Worm (Caenorhabditis elegans) whole organism, early embryonic: ENCODE data around the gene dis-3.

Source experiments
- B0310.2 ChIP-seq: sonication (generic microtip); optimal IDR thresholded peaks from 2 replicates; lab custom pipeline; 2016; ENCODE audit warnings: mild to moderate bottlenecking, missing genetic modification characterization, missing compliant biosample characterization
- F13C5.2 ChIP-seq: sonication (generic microtip); optimal IDR thresholded peaks from 2 replicates; lab custom pipeline; 2017; ENCODE audit warnings: mild to moderate bottlenecking, missing genetic modification characterization, inconsistent platforms, missing compliant biosample characterization
- aly-1 ChIP-seq: sonication (generic microtip); optimal IDR thresholded peaks from 2 replicates; lab custom pipeline; 2016; ENCODE audit warnings: missing genetic modification characterization, missing compliant biosample characterization
- ama-1 ChIP-seq: fragments of 150-350 bp; optimal IDR thresholded peaks from 2 replicates; lab custom pipeline; 2014
- ceh-13 ChIP-seq: fragments of 200-800 bp; sonication (Bioruptor generic); optimal IDR thresholded peaks from 2 replicates; lab custom pipeline; 2018; ENCODE audit warnings: mild to moderate bottlenecking, missing genetic modification characterization, missing compliant biosample characterization
- ceh-36 ChIP-seq: sonication (generic microtip); optimal IDR thresholded peaks from 2 replicates; lab custom pipeline; 2016; ENCODE audit warnings: missing genetic modification characterization, inconsistent platforms, missing compliant biosample characterization
- ets-7 ChIP-seq: sonication (generic microtip); optimal IDR thresholded peaks from 2 replicates; lab custom pipeline; 2016; ENCODE audit warnings: missing genotype, missing genetic modification characterization, missing compliant biosample characterization
- flt-1 ChIP-seq: fragments of 200-800 bp; sonication (Bioruptor generic); IDR thresholded peaks from 2 replicates; pipeline ENCODE4 v1.3.6; 2022; ENCODE audit warnings: missing genetic modification characterization, missing compliant biosample characterization
- hmbx-1 ChIP-seq: sonication (generic microtip); optimal IDR thresholded peaks from 2 replicates; lab custom pipeline; 2016; ENCODE audit warnings: mild to moderate bottlenecking, missing genetic modification characterization, missing compliant biosample characterization
- hmg-4 ChIP-seq: fragments of 200-800 bp; sonication (Bioruptor generic); optimal IDR thresholded peaks from 2 replicates; lab custom pipeline; 2018; ENCODE audit warnings: mild to moderate bottlenecking, missing genetic modification characterization, missing compliant biosample characterization
- hnd-1 ChIP-seq: sonication (generic microtip); optimal IDR thresholded peaks from 2 replicates; lab custom pipeline; 2016; ENCODE audit warnings: missing genetic modification characterization, missing compliant biosample characterization
- pes-1 ChIP-seq: fragments of 200-800 bp; sonication (Bioruptor generic); IDR thresholded peaks from 2 replicates; pipeline ENCODE4 v1.3.6; 2022; ENCODE audit warnings: missing genetic modification reagents, missing genetic modification characterization, missing compliant biosample characterization
- scrt-1 ChIP-seq: fragments of 200-800 bp; sonication (Bioruptor generic); IDR thresholded peaks from 2 replicates; pipeline ENCODE4 v1.3.6; 2022; ENCODE audit warnings: missing genetic modification characterization, missing compliant biosample characterization
- sea-1 ChIP-seq: fragments of 200-800 bp; sonication (Bioruptor generic); conservative IDR thresholded peaks from 2 replicates; pipeline ENCODE4 v1.3.6; 2022; ENCODE audit warnings: missing genetic modification characterization, missing compliant biosample characterization
- tbx-11 ChIP-seq: fragments of 200-800 bp; sonication (Bioruptor generic); IDR thresholded peaks from 2 replicates; pipeline ENCODE4 v1.3.6; 2022; ENCODE audit warnings: missing genetic modification characterization, missing compliant biosample characterization
- tbx-37 ChIP-seq: fragments of 200-800 bp; sonication (Bioruptor generic); conservative IDR thresholded peaks from 2 replicates; pipeline ENCODE4 v1.3.6; 2022; ENCODE audit warnings: missing genetic modification reagents, missing genetic modification characterization, missing compliant biosample characterization
- tra-4 ChIP-seq: sonication (generic microtip); optimal IDR thresholded peaks from 2 replicates; lab custom pipeline; 2017; ENCODE audit warnings: missing genetic modification characterization, missing compliant biosample characterization

dis-3 gene

DNA sequence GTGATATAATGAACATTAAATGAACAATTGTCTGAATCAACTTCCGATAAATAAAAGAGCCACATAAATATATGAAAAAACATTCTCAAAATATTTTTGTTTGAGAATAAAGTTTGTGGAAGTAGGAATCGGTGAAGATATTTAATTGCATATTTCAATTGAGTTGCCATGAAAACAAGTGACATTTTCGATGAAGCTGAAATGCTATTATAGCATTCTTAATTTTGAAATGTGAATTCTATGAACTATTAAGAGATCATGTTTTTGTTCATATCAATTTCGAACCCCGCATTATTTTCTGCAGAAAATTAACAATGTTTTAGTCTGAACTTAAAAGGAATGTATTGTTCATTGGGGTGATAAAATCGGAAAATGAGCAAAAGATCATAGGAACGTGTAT lies 25.2 kb downstream of the dis-3 start, which contains the start of gene irld-21:
Gene irld-21 (minus strand): TSS at position 101 of the 400 bp plus-strand sequence.
- TF ChIP-seq tra-4 (tag; lab: Kevin White, UChicago) = no peak
- no peak for TF ChIP-seq pes-1 (GFP tag; lab: Robert Waterston, UW)
- no peak for TF ChIP-seq ets-7 (tag; lab: Kevin White, UChicago)
- TF ChIP-seq ama-1 (lab: Kevin White, UChicago) = no peak
- TF ChIP-seq aly-1 = no peak

- no peak for TF ChIP-seq pes-1 (GFP tag; lab: Robert Waterston, UW)
- no peak for TF ChIP-seq B0310.2 (tag; lab: Kevin White, UChicago)
- TF ChIP-seq hmg-4 = no peak
- no peak for TF ChIP-seq tbx-37 (GFP tag; lab: Robert Waterston, UW)
Observed at ce11 chrIV:10126544-10126943, 29.5 kb downstream of the dis-3 start, which contains the start of gene ctf-18. Gene ctf-18, minus strand, starts transcription at chrIV:10126644.

- TF ChIP-seq ets-7 (tag; lab: Kevin White, UChicago) (no peak), sea-1 (GFP tag; lab: Robert Waterston, UW) (no peak)
Observed at ce11 chrIV:10128446-10128845, 31.4 kb downstream of the dis-3 start.

DNA sequence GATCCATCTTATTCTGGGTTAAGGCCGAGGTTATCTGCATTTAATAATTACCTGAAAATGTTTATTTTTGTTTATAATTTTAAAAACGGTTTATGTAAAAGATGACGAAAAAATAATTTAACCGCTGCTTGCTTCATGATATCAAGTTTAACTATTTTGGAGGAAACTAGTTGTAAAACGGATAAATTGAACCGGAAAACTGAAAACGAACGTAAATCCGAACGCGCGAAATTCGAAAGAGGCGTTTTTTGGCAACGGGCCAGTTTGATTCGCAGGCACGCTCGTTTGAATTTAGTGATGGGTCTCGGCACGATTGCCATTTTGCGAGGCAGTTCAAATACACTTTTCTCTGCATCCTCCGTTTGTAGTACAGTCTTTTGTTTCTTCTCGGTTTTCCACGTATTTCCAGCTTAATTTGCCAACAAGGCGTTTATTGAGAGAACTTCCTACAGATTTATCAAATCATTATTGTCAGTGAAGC lies 31.9 kb downstream of the dis-3 start, which contains the start of the genes gtbp-1 and K08F4.3:
Gene gtbp-1 (minus strand): TSS at position 51 of the 481 bp plus-strand sequence.
Gene K08F4.3 (plus strand): TSS at position 352 of the 481 bp plus-strand sequence.
- TF ChIP-seq B0310.2 (tag; lab: Kevin White, UChicago) = no peak
- no peak for TF ChIP-seq hmg-4
- TF ChIP-seq tbx-11 (GFP tag; lab: Robert Waterston, UW) = no peak
- no peak for TF ChIP-seq tra-4 (tag; lab: Kevin White, UChicago)
- no peak for TF ChIP-seq pes-1 (GFP tag; lab: Robert Waterston, UW)
- TF ChIP-seq hnd-1 (tag; lab: Kevin White, UChicago) = no peak
- no peak for TF ChIP-seq ceh-36
- TF ChIP-seq ets-7 (tag; lab: Kevin White, UChicago) = no peak
- TF ChIP-seq scrt-1 (GFP tag; lab: Robert Waterston, UW) = no peak
- TF ChIP-seq sea-1 (GFP tag; lab: Robert Waterston, UW) = no peak
- no peak for TF ChIP-seq ceh-13 (GFP tag; lab: Kevin White, UChicago)
- TF ChIP-seq flt-1 (GFP tag; lab: Robert Waterston, UW) = no peak
- TF ChIP-seq tbx-37 (GFP tag; lab: Robert Waterston, UW) = no peak
- TF ChIP-seq hmbx-1 (tag; lab: Kevin White, UChicago) = no peak

ce11 chrIV:10129957-10130356 lies 33.0 kb downstream of the dis-3 start, which contains the start of gene glt-3:
Gene glt-3, plus strand, starts transcription at chrIV:10130257.
- TF ChIP-seq B0310.2 (tag; lab: Kevin White, UChicago) = no peak
- no peak for TF ChIP-seq tbx-37 (GFP tag; lab: Robert Waterston, UW)
- TF ChIP-seq tbx-11 (GFP tag; lab: Robert Waterston, UW) = no peak
- TF ChIP-seq ama-1 (lab: Kevin White, UChicago) = no peak

DNA sequence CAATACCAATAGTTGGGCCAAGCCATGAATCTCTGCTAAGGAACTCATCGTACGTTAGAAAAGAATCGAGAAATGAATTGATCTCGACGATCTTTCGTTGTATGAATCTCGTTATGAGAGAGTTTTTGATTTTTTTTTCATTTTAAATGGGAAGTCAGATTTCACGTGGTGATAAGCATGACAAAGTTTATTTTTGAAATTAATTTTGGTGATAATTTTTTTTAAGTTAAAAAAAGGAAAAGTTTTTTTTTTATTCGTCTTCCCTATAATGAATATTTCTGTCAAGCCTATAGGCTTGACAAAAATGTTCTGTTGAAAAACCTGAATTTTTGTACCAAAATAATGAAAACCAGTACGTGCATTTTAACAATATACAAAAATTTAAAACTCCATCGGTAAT lies 38.8 kb downstream of the dis-3 start, which contains the start of gene K08F4.5:
Gene K08F4.5 (minus strand): TSS at position 101 of the 400 bp plus-strand sequence.
- TF ChIP-seq hmg-4 = no peak
- TF ChIP-seq tbx-37 (GFP tag; lab: Robert Waterston, UW) = no peak
- TF ChIP-seq flt-1 (GFP tag; lab: Robert Waterston, UW) = no peak
- TF ChIP-seq ceh-13 (GFP tag; lab: Kevin White, UChicago) = no peak

ce11 chrIV:10137804-10138203 lies 40.8 kb downstream of the dis-3 start, which contains the start of gene K08F4.12:
Gene K08F4.12, plus strand, starts transcription at chrIV:10138104.
- TF ChIP-seq flt-1 (GFP tag; lab: Robert Waterston, UW) (no peak), F13C5.2 (tag; lab: Kevin White, UChicago) (no peak), tbx-11 (GFP tag; lab: Robert Waterston, UW) (no peak), hnd-1 (tag; lab: Kevin White, UChicago) (no peak), hmbx-1 (tag; lab: Kevin White, UChicago) (no peak), sea-1 (GFP tag; lab: Robert Waterston, UW) (no peak), pes-1 (GFP tag; lab: Robert Waterston, UW) (no peak), aly-1 (no peak), tra-4 (tag; lab: Kevin White, UChicago) (no peak), ama-1 (lab: Kevin White, UChicago) (no peak), scrt-1 (GFP tag; lab: Robert Waterston, UW) (no peak), ets-7 (tag; lab: Kevin White, UChicago) (no peak), tbx-37 (GFP tag; lab: Robert Waterston, UW) (no peak), B0310.2 (tag; lab: Kevin White, UChicago) (no peak), hmg-4 (no peak)

ce11 chrIV:10140143-10140542 lies 43.1 kb downstream of the dis-3 start, which contains the start of gene gst-3:
Gene gst-3, minus strand, starts transcription at chrIV:10140243.
- TF ChIP-seq ceh-13 (GFP tag; lab: Kevin White, UChicago) = no peak
- TF ChIP-seq hnd-1 (tag; lab: Kevin White, UChicago) = no peak
- no peak for TF ChIP-seq aly-1
- no peak for TF ChIP-seq hmg-4
- no peak for TF ChIP-seq ets-7 (tag; lab: Kevin White, UChicago)
- no peak for TF ChIP-seq ama-1 (lab: Kevin White, UChicago)
- TF ChIP-seq tra-4 (tag; lab: Kevin White, UChicago) = no peak
- TF ChIP-seq tbx-11 (GFP tag; lab: Robert Waterston, UW) = no peak
- TF ChIP-seq pes-1 (GFP tag; lab: Robert Waterston, UW) = no peak
- no peak for TF ChIP-seq scrt-1 (GFP tag; lab: Robert Waterston, UW)
- no peak for TF ChIP-seq sea-1 (GFP tag; lab: Robert Waterston, UW)
- no peak for TF ChIP-seq F13C5.2 (tag; lab: Kevin White, UChicago)
- no peak for TF ChIP-seq tbx-37 (GFP tag; lab: Robert Waterston, UW)
- no peak for TF ChIP-seq hmbx-1 (tag; lab: Kevin White, UChicago)
- no peak for TF ChIP-seq ceh-36
- no peak for TF ChIP-seq flt-1 (GFP tag; lab: Robert Waterston, UW)
- TF ChIP-seq B0310.2 (tag; lab: Kevin White, UChicago) = no peak
